Worm (Caenorhabditis elegans): ENCODE data around the gene ptp-8.

The ptp-8 gene

DNA sequence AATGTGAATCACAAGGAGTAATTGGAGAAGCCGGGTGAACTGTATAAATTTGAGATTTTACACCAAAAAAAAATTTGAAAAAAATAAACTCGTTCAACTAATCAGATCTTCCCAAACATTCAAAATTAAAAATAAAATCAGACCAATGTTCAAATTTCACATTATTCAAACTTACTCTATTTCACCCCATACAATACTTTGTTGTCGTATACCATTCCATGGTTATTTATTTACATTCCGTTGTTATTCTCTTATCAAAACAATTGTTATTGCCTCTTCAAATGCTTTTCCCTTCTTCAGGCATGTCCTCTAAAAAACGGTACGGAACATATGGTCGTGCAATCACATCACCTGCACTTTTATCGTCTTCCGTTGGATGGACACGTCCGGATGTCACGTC, 42.3 kb downstream of the ptp-8 start, which contains the start of gene unc-82:
Gene unc-82 (plus strand): TSS at position 301 of the 400 bp plus-strand sequence.
- TF ChIP-seq ztf-1 (GFP tag; conservative IDR thresholded peaks at IDR 0.05) (no peak), gmeb-1 (tag; optimal IDR thresholded peaks at IDR 0.05) (no peak), snpc-4 (tag; optimal IDR thresholded peaks at IDR 0.05) (no peak), nhr-6 (tag; optimal IDR thresholded peaks at IDR 0.05) (no peak), nhr-77 (tag; optimal IDR thresholded peaks at IDR 0.05) (no peak), ZK546.5 (tag; optimal IDR thresholded peaks at IDR 0.05) (no peak), blmp-1 (tag; optimal IDR thresholded peaks at IDR 0.05; ENCODE audit: insufficient read depth) (no peak), aly-2 (tag; optimal IDR thresholded peaks at IDR 0.05) (no peak), mbf-1 (tag; optimal IDR thresholded peaks at IDR 0.05) (no peak), C34F6.9 (tag; optimal IDR thresholded peaks at IDR 0.05) (no peak), R02D3.7 (tag; optimal IDR thresholded peaks at IDR 0.05) (no peak), egl-27 (tag; optimal IDR thresholded peaks at IDR 0.05) (no peak), ztf-4 (tag; optimal IDR thresholded peaks at IDR 0.05) (no peak)

- TF ChIP-seq mbf-1 (tag; optimal IDR thresholded peaks at IDR 0.05) (no peak), lin-11 (tag; optimal IDR thresholded peaks at IDR 0.05) (no peak), nhr-129 (tag; optimal IDR thresholded peaks at IDR 0.05) (peak; percentile 27), nhr-10 (tag; optimal IDR thresholded peaks at IDR 0.05) (no peak), lin-13 (GFP tag; optimal IDR thresholded peaks at IDR 0.05) (no peak), ztf-4 (tag; optimal IDR thresholded peaks at IDR 0.05) (no peak), F13H6.1 (tag; optimal IDR thresholded peaks at IDR 0.05) (peak; percentile 66), ZK546.5 (tag; optimal IDR thresholded peaks at IDR 0.05) (no peak), nhr-12 (tag; optimal IDR thresholded peaks at IDR 0.05) (no peak), sem-4 (tag; optimal IDR thresholded peaks at IDR 0.05) (no peak), ztf-1 (GFP tag; conservative IDR thresholded peaks at IDR 0.05) (no peak), mab-5 (tag; optimal IDR thresholded peaks at IDR 0.05) (no peak), nhr-6 (tag; optimal IDR thresholded peaks at IDR 0.05) (no peak), C34F6.9 (tag; optimal IDR thresholded peaks at IDR 0.05) (peak; percentile 7), unc-39 (tag; optimal IDR thresholded peaks at IDR 0.05) (no peak)
These were observed 44.2 kb downstream of the ptp-8 start for ce11 chrIV:7426055-7426454.

- TF ChIP-seq lin-11 (tag; optimal IDR thresholded peaks at IDR 0.05) (no peak), fos-1 (tag; optimal IDR thresholded peaks at IDR 0.05) (no peak), lsy-2 (tag; optimal IDR thresholded peaks at IDR 0.05) (peak in 1 of 2 experiments; percentile 8), gmeb-1 (tag; optimal IDR thresholded peaks at IDR 0.05) (no peak), egl-27 (tag; optimal IDR thresholded peaks at IDR 0.05) (no peak), blmp-1 (tag; optimal IDR thresholded peaks at IDR 0.05; ENCODE audit: insufficient read depth) (no peak), peb-1 (tag; optimal IDR thresholded peaks at IDR 0.05) (no peak), sma-3 (GFP tag; optimal IDR thresholded peaks at IDR 0.05) (no peak), nhr-21 (tag; optimal IDR thresholded peaks at IDR 0.05) (no peak), unc-55 (GFP tag; optimal IDR thresholded peaks at IDR 0.05) (no peak), skn-1 (tag; optimal IDR thresholded peaks at IDR 0.05) (no peak), C34F6.9 (tag; optimal IDR thresholded peaks at IDR 0.05) (no peak), dmd-4 (tag; optimal IDR thresholded peaks at IDR 0.05) (no peak), ztf-1 (GFP tag; conservative IDR thresholded peaks at IDR 0.05) (no peak), ama-1 (optimal IDR thresholded peaks at IDR 0.05) (no peak), nhr-129 (tag; optimal IDR thresholded peaks at IDR 0.05) (peak; percentile 19), F13H6.1 (tag; optimal IDR thresholded peaks at IDR 0.05) (no peak)
These were observed 46.5 kb downstream of the ptp-8 start for ce11 chrIV:7428347-7428746.

- TF ChIP-seq nhr-12 (tag; optimal IDR thresholded peaks at IDR 0.05) (no peak), F13H6.1 (tag; optimal IDR thresholded peaks at IDR 0.05) (peak; percentile 37), mdl-1 (tag; optimal IDR thresholded peaks at IDR 0.05) (no peak), C34F6.9 (tag; optimal IDR thresholded peaks at IDR 0.05) (no peak), ztf-11 (tag; optimal IDR thresholded peaks at IDR 0.05) (no peak), aly-2 (tag; optimal IDR thresholded peaks at IDR 0.05) (no peak), ztf-1 (GFP tag; conservative IDR thresholded peaks at IDR 0.05) (no peak), sma-9 (GFP tag; optimal IDR thresholded peaks at IDR 0.05) (peak; percentile 40), sma-9 (tag; optimal IDR thresholded peaks at IDR 0.05) (no peak), mab-5 (tag; optimal IDR thresholded peaks at IDR 0.05) (peak; percentile 27), unc-55 (GFP tag; optimal IDR thresholded peaks at IDR 0.05) (no peak), blmp-1 (tag; optimal IDR thresholded peaks at IDR 0.05; ENCODE audit: insufficient read depth) (no peak), peb-1 (tag; optimal IDR thresholded peaks at IDR 0.05) (no peak), elt-1 (tag; optimal IDR thresholded peaks at IDR 0.05) (no peak), nhr-77 (tag; optimal IDR thresholded peaks at IDR 0.05) (no peak), nhr-129 (tag; optimal IDR thresholded peaks at IDR 0.05) (peak; percentile 32), ama-1 (optimal IDR thresholded peaks at IDR 0.05) (no peak), ceh-16 (tag; optimal IDR thresholded peaks at IDR 0.05) (no peak)
These were observed 47.1 kb downstream of the ptp-8 start for ce11 chrIV:7428998-7429397.

Measured in whole organism, L2 larva.